Fruit fly (Drosophila melanogaster) whole organism: ENCODE results near the gene RpS30.

ENCODE experiments used
- CG8478 ChIP-seq: fragments of >200 bp; optimal IDR thresholded peaks from 2 replicates; lab custom pipeline; 2018; ENCODE audit warnings: inconsistent platforms
- Dll ChIP-seq: fragments of >200 bp; optimal IDR thresholded peaks from 2 replicates; lab custom pipeline; 2017
- EcR ChIP-seq, 2 experiments: fragments of >200 bp; optimal IDR thresholded peaks; 2 replicates each; lab custom pipeline; 2017; ENCODE audit warnings: missing biosample characterization in 2 of 2, missing genetic modification characterization in 2 of 2, missing genetic modification reagents in 2 of 2
- pan ChIP-seq: fragments of >200 bp; optimal IDR thresholded peaks from 2 replicates; lab custom pipeline; 2017
- psq ChIP-seq: fragments of >200 bp; optimal IDR thresholded peaks from 2 replicates; lab custom pipeline; 2017
- usp ChIP-seq: fragments of >200 bp; optimal IDR thresholded peaks from 2 replicates; lab custom pipeline; 2017; ENCODE audit warnings: missing biosample characterization, missing genetic modification characterization, mixed read lengths

RpS30 gene

DNA sequence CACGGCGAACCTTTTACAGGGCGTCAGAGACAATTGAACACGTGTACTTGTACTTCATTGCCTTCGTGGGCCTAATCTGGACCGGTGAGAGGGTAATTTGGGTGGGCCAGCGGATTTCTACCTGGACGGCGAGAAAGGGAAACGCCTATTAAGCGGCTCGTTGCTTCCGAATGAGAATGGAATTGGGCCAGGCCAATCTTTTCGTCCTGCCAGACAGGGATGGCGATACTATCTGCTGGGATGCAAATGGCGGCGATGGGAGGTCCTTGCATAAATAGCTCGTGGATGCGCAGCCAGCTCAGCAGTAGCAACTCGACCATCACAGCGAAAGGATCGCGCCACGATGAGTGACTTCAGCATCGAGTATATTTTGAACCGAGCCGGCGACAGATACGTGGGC is 3.5 kb upstream of the RpS30 start, which contains the start of gene CG15696:
TSS of gene CG15696 (plus strand) at position 301 of the 400 bp plus-strand sequence.
- TF ChIP-seq CG8478 (lab: Kevin White, UChicago) = no peak
- no peak for TF ChIP-seq psq (lab: Kevin White, UChicago)
- TF ChIP-seq pan (lab: Kevin White, UChicago) = no peak
- TF ChIP-seq EcR (GFP tag; optimal IDR thresholded peaks at IDR 0.05; lab: Kevin White, UChicago) = no peak
- no peak for TF ChIP-seq usp (GFP tag; lab: Kevin White, UChicago)
- no peak for TF ChIP-seq Dll

DNA sequence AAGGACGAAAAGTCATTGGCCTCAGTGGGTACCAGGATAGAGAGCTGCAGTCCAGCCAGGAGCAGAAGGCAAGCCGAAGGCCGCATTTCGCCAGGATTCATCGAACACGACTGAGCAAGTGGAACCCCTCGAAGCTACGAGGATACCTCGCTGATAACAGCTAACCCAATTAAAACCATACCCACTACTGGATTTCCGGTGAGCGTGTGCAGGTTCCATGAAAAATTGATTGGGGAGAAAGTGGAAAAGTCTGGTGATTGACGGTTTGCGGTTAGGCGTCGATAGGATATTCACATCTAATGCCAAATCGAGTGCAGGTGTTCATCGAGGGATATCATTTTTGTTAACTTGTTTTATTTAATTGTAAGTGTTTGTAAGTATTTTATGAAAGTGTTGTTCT is 9.5 kb downstream of the RpS30 start, which contains the start of gene Ir93a:
TSS of gene Ir93a (minus strand) at position 101 of the 400 bp plus-strand sequence.
- no peak for TF ChIP-seq EcR (GFP tag; optimal IDR thresholded peaks at IDR 0.05; lab: Kevin White, UChicago)
- TF ChIP-seq Dll = no peak
- TF ChIP-seq CG8478 (lab: Kevin White, UChicago) = no peak
- no peak for TF ChIP-seq pan (lab: Kevin White, UChicago)

DNA sequence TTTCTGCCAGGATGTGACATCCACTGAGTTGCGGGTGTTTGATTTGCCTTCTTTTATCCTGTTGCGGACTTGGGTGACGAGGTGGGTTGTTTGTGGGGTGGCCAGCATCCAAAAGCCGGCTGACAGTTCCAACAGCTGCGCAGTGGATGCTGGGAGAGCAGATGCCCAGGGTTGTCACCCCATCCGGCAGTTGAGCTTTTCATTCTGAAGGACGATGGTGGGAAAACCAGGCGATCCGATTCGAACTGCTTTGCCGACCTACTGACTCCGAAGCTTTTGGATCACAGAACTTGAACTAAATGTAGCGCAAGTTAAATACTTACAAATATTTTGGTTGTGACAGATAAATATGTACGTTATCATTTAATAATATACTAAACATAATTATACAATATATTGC is 15.9 kb downstream of the RpS30 start, which contains the start of gene KaiR1D:
TSS of gene KaiR1D (minus strand) at position 28 of the 400 bp plus-strand sequence.
- TF ChIP-seq usp (GFP tag; lab: Kevin White, UChicago) = no peak
- no peak for TF ChIP-seq EcR (GFP tag; optimal IDR thresholded peaks at IDR 0.05; lab: Kevin White, UChicago)
- no peak for TF ChIP-seq CG8478 (lab: Kevin White, UChicago)
- TF ChIP-seq pan (lab: Kevin White, UChicago) = no peak
- no peak for TF ChIP-seq Dll
- no peak for TF ChIP-seq psq (lab: Kevin White, UChicago)

DNA sequence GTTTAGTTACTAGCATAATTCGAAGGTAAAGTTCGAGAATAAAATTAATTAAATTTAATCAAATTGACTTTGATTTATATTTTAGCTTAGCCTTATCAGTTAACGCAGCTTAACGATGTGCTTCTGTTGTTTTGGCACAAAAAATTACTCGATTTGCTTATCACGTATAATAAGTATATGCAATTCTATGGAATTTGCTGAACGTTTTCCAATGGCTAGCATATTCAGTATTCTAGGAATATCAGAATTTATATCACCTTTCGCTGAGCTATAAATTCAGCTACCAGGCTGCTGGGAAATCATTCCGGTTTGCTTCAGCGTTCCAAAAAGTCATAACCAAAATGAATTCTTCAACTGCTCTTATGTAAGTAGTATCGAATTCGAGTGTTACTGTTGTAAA is 20.4 kb downstream of the RpS30 start, which contains the start of gene TotA:
TSS of gene TotA (plus strand) at position 301 of the 400 bp plus-strand sequence.
- TF ChIP-seq CG8478 (lab: Kevin White, UChicago) (no peak), psq (lab: Kevin White, UChicago) (no peak), usp (GFP tag; lab: Kevin White, UChicago) (no peak), EcR (GFP tag; optimal IDR thresholded peaks at IDR 0.05; lab: Kevin White, UChicago) (no peak), pan (lab: Kevin White, UChicago) (no peak), Dll (no peak)

DNA sequence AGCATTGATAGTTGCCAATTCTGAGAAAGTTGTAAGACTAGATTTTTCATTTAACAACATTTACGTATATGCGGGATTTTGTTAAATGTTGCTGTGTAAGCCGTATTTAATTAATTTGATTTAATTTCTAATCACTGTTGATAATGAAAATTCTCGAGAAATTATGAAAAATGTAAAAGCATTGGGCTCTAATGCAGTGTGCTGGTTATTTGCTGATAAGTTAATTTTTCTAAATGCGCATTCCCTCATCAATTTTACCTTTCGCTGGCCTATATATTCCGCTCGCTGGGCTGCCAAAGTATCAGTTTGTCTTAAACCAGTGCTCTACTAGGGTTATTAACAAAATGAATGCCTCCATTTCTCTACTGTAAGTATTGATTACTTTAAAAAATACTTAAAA is 22.4 kb downstream of the RpS30 start, which contains the start of gene TotC:
TSS of gene TotC (plus strand) at position 301 of the 400 bp plus-strand sequence.
- TF ChIP-seq pan (lab: Kevin White, UChicago) = no peak
- TF ChIP-seq CG8478 (lab: Kevin White, UChicago) = no peak
- no peak for TF ChIP-seq EcR (GFP tag; optimal IDR thresholded peaks at IDR 0.05; lab: Kevin White, UChicago)
- no peak for TF ChIP-seq Dll
- no peak for TF ChIP-seq psq (lab: Kevin White, UChicago)
- TF ChIP-seq usp (GFP tag; lab: Kevin White, UChicago) = no peak

DNA sequence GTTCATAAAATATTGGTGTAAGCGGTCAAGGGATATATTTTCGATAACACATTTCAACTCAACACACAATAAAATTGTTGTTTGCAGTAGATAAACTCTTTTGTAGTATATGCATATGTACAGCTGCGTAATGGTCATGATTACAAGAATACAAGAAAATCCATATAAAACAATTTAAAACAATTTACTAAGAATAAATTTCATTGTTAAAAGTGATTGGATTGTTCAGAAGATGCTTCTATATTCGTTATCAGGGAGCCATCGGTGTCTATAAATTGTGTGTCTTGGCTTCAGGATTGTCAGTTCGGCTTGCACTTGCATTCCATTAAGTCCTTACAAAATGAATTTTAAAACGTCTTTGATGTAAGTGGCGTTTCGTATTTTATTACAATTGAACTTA is 23.3 kb downstream of the RpS30 start, which contains the start of gene TotB:
TSS of gene TotB (plus strand) at position 301 of the 400 bp plus-strand sequence.
- TF ChIP-seq CG8478 (lab: Kevin White, UChicago) (no peak), pan (lab: Kevin White, UChicago) (no peak), EcR (GFP tag; optimal IDR thresholded peaks at IDR 0.05; lab: Kevin White, UChicago) (no peak), psq (lab: Kevin White, UChicago) (no peak), Dll (no peak), usp (GFP tag; lab: Kevin White, UChicago) (no peak)

DNA sequence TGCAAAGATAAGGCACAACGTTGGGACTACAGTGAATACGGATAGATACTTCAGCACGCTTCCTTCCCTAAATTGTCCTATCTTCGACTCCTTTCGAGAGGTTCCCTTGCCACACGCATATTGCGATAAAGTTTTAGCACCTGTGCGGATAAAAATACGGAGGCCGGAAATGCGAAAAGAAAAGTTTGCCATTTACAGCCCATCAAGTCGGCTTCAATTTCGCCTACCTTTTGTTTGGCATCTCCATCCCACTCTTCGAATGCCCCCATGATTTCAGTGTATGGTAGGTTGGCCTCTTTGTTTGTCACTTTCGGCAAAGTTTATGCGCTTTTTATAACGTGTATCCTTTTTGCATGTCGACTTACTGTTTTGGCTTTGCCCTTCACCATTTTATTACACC is 26.4 kb downstream of the RpS30 start:
- no peak for TF ChIP-seq Dll
- TF ChIP-seq psq (lab: Kevin White, UChicago) = no peak
- no peak for TF ChIP-seq pan (lab: Kevin White, UChicago)

DNA sequence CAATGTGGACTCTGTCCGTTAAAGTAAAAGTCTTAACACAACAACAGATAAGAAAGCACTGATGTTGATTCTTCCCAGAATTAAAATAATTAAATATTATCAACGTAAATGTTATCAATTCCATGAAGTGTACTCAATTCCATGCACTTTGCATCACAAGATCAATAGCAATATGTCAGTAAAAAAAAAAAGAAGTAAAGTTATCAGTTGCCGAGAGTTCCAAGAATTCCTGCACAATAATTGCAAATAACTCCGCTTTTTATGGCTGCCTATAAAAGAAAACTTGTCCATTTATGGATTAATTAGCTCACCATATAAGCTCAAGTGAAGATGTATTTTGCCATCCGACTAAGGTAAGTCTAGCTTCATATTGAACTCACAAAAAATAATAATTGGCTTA is 27.1 kb downstream of the RpS30 start, which contains the start of gene TotZ:
TSS of gene TotZ (plus strand) at position 301 of the 400 bp plus-strand sequence.
- TF ChIP-seq psq (lab: Kevin White, UChicago) (no peak), usp (GFP tag; lab: Kevin White, UChicago) (no peak), Dll (no peak), CG8478 (lab: Kevin White, UChicago) (no peak), EcR (GFP tag; optimal IDR thresholded peaks at IDR 0.05; lab: Kevin White, UChicago) (no peak), pan (lab: Kevin White, UChicago) (no peak)

DNA sequence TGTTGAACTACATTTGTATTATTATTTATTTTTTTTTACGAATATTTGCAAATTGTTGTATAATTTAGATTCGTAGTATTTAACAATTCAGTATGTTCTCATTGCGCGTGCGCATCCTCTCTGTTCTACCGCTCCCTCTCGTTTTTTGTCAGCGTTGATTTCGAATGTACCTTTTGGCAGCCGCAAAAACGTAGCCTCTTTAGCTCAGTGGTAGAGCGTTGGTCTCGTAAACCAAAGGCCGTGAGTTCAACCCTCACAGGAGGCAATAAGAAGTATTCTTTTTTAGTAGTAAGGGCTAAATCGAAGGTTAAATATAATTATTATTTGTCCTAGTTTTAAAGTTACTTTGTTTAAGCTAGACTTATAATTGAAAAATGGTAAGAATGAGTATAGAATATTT is 40.2 kb downstream of the RpS30 start:
- no peak for TF ChIP-seq pan (lab: Kevin White, UChicago)
- TF ChIP-seq CG8478 (lab: Kevin White, UChicago) = no peak
- no peak for TF ChIP-seq usp (GFP tag; lab: Kevin White, UChicago)
- no peak for TF ChIP-seq psq (lab: Kevin White, UChicago)
- TF ChIP-seq EcR (GFP tag; optimal IDR thresholded peaks at IDR 0.05; lab: Kevin White, UChicago) = no peak
- no peak for TF ChIP-seq Dll

DNA sequence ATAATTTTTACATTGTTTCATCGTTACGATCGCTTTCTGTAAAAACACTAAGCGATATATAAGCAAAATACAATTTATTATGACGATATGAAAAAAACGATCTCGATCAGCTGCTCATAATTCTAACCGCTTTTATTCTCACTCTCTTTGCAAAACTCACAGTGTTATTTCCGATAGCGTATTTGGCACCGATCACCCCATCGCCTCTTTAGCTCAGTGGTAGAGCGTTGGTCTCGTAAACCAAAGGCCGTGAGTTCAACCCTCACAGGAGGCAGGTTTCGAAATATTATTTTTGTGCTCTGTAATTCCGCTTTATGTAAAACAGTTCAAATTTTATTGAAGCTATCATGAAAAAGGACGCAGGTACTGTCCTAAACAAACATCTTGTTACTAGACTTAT is 40.6 kb downstream of the RpS30 start:
- TF ChIP-seq psq (lab: Kevin White, UChicago) = no peak
- TF ChIP-seq pan (lab: Kevin White, UChicago) = no peak
- TF ChIP-seq Dll = no peak
- TF ChIP-seq usp (GFP tag; lab: Kevin White, UChicago) = no peak
- TF ChIP-seq EcR (GFP tag; optimal IDR thresholded peaks at IDR 0.05; lab: Kevin White, UChicago) = no peak
- no peak for TF ChIP-seq CG8478 (lab: Kevin White, UChicago)

DNA sequence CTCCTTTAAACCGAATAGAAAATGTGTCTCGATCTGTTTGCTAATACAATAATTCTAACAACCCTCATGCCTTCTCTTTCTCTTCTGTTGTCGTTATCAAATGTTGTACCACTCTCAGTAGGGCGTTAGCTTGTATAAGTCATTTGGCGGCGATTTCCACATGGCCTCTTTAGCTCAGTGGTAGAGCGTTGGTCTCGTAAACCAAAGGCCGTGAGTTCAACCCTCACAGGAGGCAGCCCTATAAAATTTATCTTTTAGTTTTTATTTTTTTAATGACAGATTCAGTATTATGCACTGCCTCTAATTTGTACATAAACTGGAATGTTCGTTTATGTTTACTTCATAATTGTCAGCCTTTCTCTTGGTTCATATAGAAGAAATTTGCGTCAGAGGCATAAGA is 41.2 kb downstream of the RpS30 start:
- TF ChIP-seq usp (GFP tag; lab: Kevin White, UChicago) = no peak
- no peak for TF ChIP-seq pan (lab: Kevin White, UChicago)
- no peak for TF ChIP-seq psq (lab: Kevin White, UChicago)
- no peak for TF ChIP-seq CG8478 (lab: Kevin White, UChicago)
- no peak for TF ChIP-seq EcR (GFP tag; optimal IDR thresholded peaks at IDR 0.05; lab: Kevin White, UChicago)
- no peak for TF ChIP-seq Dll

DNA sequence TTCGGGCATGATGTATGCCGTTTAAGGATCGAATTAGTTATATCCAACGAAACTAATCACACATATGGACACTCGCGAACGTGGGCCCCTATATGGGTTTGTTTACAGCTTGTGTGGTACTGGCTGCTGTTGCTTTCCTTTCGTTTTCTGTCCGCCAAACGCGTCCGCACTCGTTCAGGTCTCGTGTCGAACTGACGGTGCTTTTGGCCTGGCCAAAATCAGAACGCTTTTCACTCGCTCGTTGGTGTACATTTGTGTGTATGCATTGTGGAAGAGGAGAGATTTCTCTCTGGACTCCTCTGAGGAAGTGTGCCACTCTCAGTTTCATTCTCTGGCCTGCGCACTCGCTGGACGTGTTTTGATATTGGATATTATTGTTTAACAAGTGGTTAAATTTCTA is 46.8 kb downstream of the RpS30 start, which contains the start of gene Ktl:
TSS of gene Ktl (minus strand) at position 193 of the 400 bp plus-strand sequence.
- TF ChIP-seq psq (lab: Kevin White, UChicago) (no peak), pan (lab: Kevin White, UChicago) (no peak), Dll (no peak)
